Worm (Caenorhabditis elegans): ENCODE data around the gene cln-3.1.

ce11 chrV:11263025-11263424, 2.4 kb downstream of the cln-3.1 start, which contains the start of gene F07B10.4:
- TF ChIP-seq snpc-4 (tag; optimal IDR thresholded peaks at IDR 0.05) = no peak
- TF ChIP-seq zag-1 (tag; optimal IDR thresholded peaks at IDR 0.05) = no peak
- no peak for TF ChIP-seq ztf-7 (tag; optimal IDR thresholded peaks at IDR 0.05)
- no peak for TF ChIP-seq lir-3 (tag; optimal IDR thresholded peaks at IDR 0.05)
- TF ChIP-seq madf-9 (GFP tag; conservative IDR thresholded peaks at IDR 0.05) = no peak
- no peak for TF ChIP-seq unc-62 (GFP tag; optimal IDR thresholded peaks at IDR 0.05 in 1 of 2)
- TF ChIP-seq unc-62 (tag; optimal IDR thresholded peaks at IDR 0.05) = no peak
- TF ChIP-seq egl-27 (tag; optimal IDR thresholded peaks at IDR 0.05) = no peak
- TF ChIP-seq ceh-20 (GFP tag; IDR thresholded peaks at IDR 0.05) = no peak
- no peak for TF ChIP-seq nhr-11 (tag; optimal IDR thresholded peaks at IDR 0.05)
- no peak for TF ChIP-seq nhr-102 (tag; optimal IDR thresholded peaks at IDR 0.05)
- no peak for TF ChIP-seq ceh-82 (tag; optimal IDR thresholded peaks at IDR 0.05)
- TF ChIP-seq nhr-42 (GFP tag; IDR thresholded peaks at IDR 0.05) = no peak
